Fruit fly (Drosophila melanogaster): ENCODE data around the gene CG12065.

Gene CG12065

dm6 chrX:8558762-8559172, 15.3 kb upstream of the CG12065 start, which contains the start of gene IntS4 (continued):
- TF ChIP-seq CG9215 (GFP tag; IDR thresholded peaks at IDR 0.05) (no peak; the same call in 1 of the 2 replicates), Vsx1 (GFP tag; optimal IDR thresholded peaks at IDR 0.05) (peak; percentile 41), CG17361 (GFP tag; IDR thresholded peaks at IDR 0.05) (peak; percentile 64; the same call in 2 of the 3 replicates), GATAe (GFP tag; conservative IDR thresholded peaks at IDR 0.05) (no peak), CG10654 (GFP tag; optimal IDR thresholded peaks at IDR 0.05) (peak; percentile 56), Hr78 (GFP tag; optimal IDR thresholded peaks at IDR 0.05) (no peak), CG16815 (GFP tag; optimal IDR thresholded peaks at IDR 0.05) (peak; percentile 26), Side (GFP tag; optimal IDR thresholded peaks at IDR 0.05) (no peak), ken (GFP tag; IDR thresholded peaks at IDR 0.05) (peak; percentile 59; the same call in 1 of the 3 replicates), Rx (GFP tag; IDR thresholded peaks at IDR 0.05) (no peak), CG1602 (GFP tag; optimal IDR thresholded peaks at IDR 0.05) (peak; percentile 46), Mad (GFP tag; optimal IDR thresholded peaks at IDR 0.05) (peak; percentile 46), CG12942 (GFP tag; optimal IDR thresholded peaks at IDR 0.05) (peak; percentile 73), CG6654 (GFP tag; optimal IDR thresholded peaks at IDR 0.05) (no peak), dysf (GFP tag; IDR thresholded peaks at IDR 0.05) (peak; percentile 63; the same call in 2 of the 3 replicates), bowl (GFP tag; IDR thresholded peaks at IDR 0.05) (no peak), Nf-YC (tag; optimal IDR thresholded peaks at IDR 0.05) (peak; percentile 72), lmd (GFP tag; IDR thresholded peaks at IDR 0.05) (peak; percentile 69; the same call in 1 of the 2 replicates), chinmo (GFP tag; IDR thresholded peaks at IDR 0.05; ENCODE audit: partially characterized antibody) (0 out of 4 replicates have a peak, but pooled peaks have one; percentile 3), ERR (GFP tag; optimal IDR thresholded peaks at IDR 0.05) (no peak), CG12659 (GFP tag; optimal IDR thresholded peaks at IDR 0.05) (peak; percentile 65), CG18599 (GFP tag; optimal IDR thresholded peaks at IDR 0.05) (no peak), gcm (GFP tag; optimal IDR thresholded peaks at IDR 0.05) (peak; percentile 29), CG2116 (GFP tag; optimal IDR thresholded peaks at IDR 0.05) (peak; percentile 71), vvl (GFP tag; IDR thresholded peaks at IDR 0.05) (0 out of 2 replicates have a peak, but pooled peaks have one; percentile 50), lbe (GFP tag; optimal IDR thresholded peaks at IDR 0.05) (peak; percentile 75), tio (GFP tag; optimal IDR thresholded peaks at IDR 0.05) (no peak), CG11560 (tag; IDR thresholded peaks at IDR 0.05) (no peak), Sry-δ (GFP tag; optimal IDR thresholded peaks at IDR 0.05) (peak; percentile 87), CG13296 (GFP tag; optimal IDR thresholded peaks at IDR 0.05) (peak; percentile 55), Meics (GFP tag; optimal IDR thresholded peaks at IDR 0.05) (peak; percentile 52), Hmx (GFP tag; optimal IDR thresholded peaks at IDR 0.05) (no peak), Dip3 (GFP tag; optimal IDR thresholded peaks at IDR 0.05) (peak; percentile 42), CG4360 (GFP tag; IDR thresholded peaks at IDR 0.05) (0 out of 2 replicates have a peak, but pooled peaks have one; percentile 6), BEAF-32 (GFP tag; optimal IDR thresholded peaks at IDR 0.05) (peak; percentile 94), Pdp1 (GFP tag; optimal IDR thresholded peaks at IDR 0.05) (peak in 1 of 2 experiments; percentile 56), tin (GFP tag; optimal IDR thresholded peaks at IDR 0.05) (peak; percentile 66), CG31388 (GFP tag; optimal IDR thresholded peaks at IDR 0.05) (no peak), Elba2 (GFP tag; optimal IDR thresholded peaks at IDR 0.05) (no peak), gfzf (GFP tag; optimal IDR thresholded peaks at IDR 0.05) (peak; percentile 4), CG6689 (GFP tag; IDR thresholded peaks at IDR 0.05) (peak; percentile 55), CG17802 (tag; optimal IDR thresholded peaks at IDR 0.05) (no peak), CG3407 (GFP tag; optimal IDR thresholded peaks at IDR 0.05) (peak; percentile 12), ttk (GFP tag; IDR thresholded peaks at IDR 0.05) (0 out of 2 replicates have a peak, but pooled peaks have one; percentile 11), run (tag; optimal IDR thresholded peaks at IDR 0.05) (peak; percentile 81), btn (GFP tag; optimal IDR thresholded peaks at IDR 0.05) (no peak), Rfx (GFP tag; IDR thresholded peaks at IDR 0.05) (peak; percentile 83), tx (GFP tag; optimal IDR thresholded peaks at IDR 0.05) (no peak), CG8924 (tag; optimal IDR thresholded peaks at IDR 0.05) (peak; percentile 71), Doc2 (GFP tag; IDR thresholded peaks at IDR 0.05) (no peak), CG4854 (GFP tag; optimal IDR thresholded peaks at IDR 0.05) (peak; percentile 39)

Measured in whole organism, embryonic.